Fruit fly (Drosophila melanogaster) whole organism, embryonic: ENCODE measurements around the gene DCTN1-p150.

Source experiments
- Bteb2 ChIP-seq: fragments of 200-800 bp; sonication (Bioruptor generic); optimal IDR thresholded peaks from 2 replicates; lab custom pipeline; 2016; ENCODE audit warnings: missing biosample characterization, missing genetic modification characterization
- CG10565 ChIP-seq: fragments of 200-800 bp; sonication (Bioruptor generic); optimal IDR thresholded peaks from 3 replicates; lab custom pipeline; 2016; ENCODE audit warnings: missing biosample characterization, mild to moderate bottlenecking, missing genetic modification characterization
- CG12104 ChIP-seq: fragments of 200-800 bp; sonication (Bioruptor generic); optimal IDR thresholded peaks from 3 replicates; lab custom pipeline; 2016; ENCODE audit warnings: missing biosample characterization, missing genetic modification characterization
- CG12942 ChIP-seq: fragments of 200-800 bp; sonication (Bioruptor generic); optimal IDR thresholded peaks from 3 replicates; lab custom pipeline; 2016; ENCODE audit warnings: missing biosample characterization, missing genetic modification characterization
- CG14860 ChIP-seq: fragments of 200-800 bp; sonication (Bioruptor generic); IDR thresholded peaks from 3 replicates; pipeline ENCODE4 v1.3.6; 2022; ENCODE audit warnings: missing biosample characterization, missing genetic modification characterization; ENCODE audit not compliant: partially characterized antibody
- CG17361 ChIP-seq: fragments of 200-800 bp; sonication (Bioruptor generic); IDR thresholded peaks from 3 replicates; pipeline ENCODE4 v1.3.6; 2022; ENCODE audit warnings: missing biosample characterization, missing genetic modification characterization
- CG17385 ChIP-seq: fragments of 200-800 bp; sonication (Bioruptor generic); optimal IDR thresholded peaks from 3 replicates; lab custom pipeline; 2018; ENCODE audit warnings: missing biosample characterization, mild to moderate bottlenecking, missing genetic modification characterization
- CG2116 ChIP-seq: fragments of 200-800 bp; sonication (Bioruptor generic); optimal IDR thresholded peaks from 3 replicates; lab custom pipeline; 2018; ENCODE audit warnings: missing biosample characterization, mild to moderate bottlenecking, missing genetic modification characterization
- CG2199 ChIP-seq: fragments of 200-800 bp; sonication (Bioruptor generic); IDR thresholded peaks from 3 replicates; pipeline ENCODE4 v1.3.6; 2022; ENCODE audit warnings: missing biosample characterization, missing genetic modification characterization
- CG30403 ChIP-seq: fragments of 200-800 bp; sonication (Bioruptor generic); optimal IDR thresholded peaks from 3 replicates; lab custom pipeline; 2016; ENCODE audit warnings: missing biosample characterization, missing genetic modification characterization
- CG32767 ChIP-seq: fragments of 200-800 bp; sonication (Bioruptor generic); IDR thresholded peaks from 2 replicates; pipeline ENCODE4 v1.3.6; 2022; ENCODE audit warnings: missing biosample characterization, missing genetic modification characterization
- CG3281 ChIP-seq: fragments of 200-800 bp; sonication (Bioruptor generic); optimal IDR thresholded peaks from 3 replicates; lab custom pipeline; 2017; ENCODE audit warnings: missing biosample characterization, mild to moderate bottlenecking, missing genetic modification characterization
- CG34224 ChIP-seq: fragments of 200-800 bp; sonication (Bioruptor generic); IDR thresholded peaks from 3 replicates; pipeline ENCODE4 v1.3.6; 2022; ENCODE audit warnings: missing biosample characterization, missing genetic modification characterization; ENCODE audit not compliant: partially characterized antibody
- CG34422 ChIP-seq: fragments of 200-800 bp; sonication (Bioruptor generic); IDR thresholded peaks from 3 replicates; pipeline ENCODE4 v1.3.6; 2022; ENCODE audit warnings: missing biosample characterization, missing genetic modification characterization
- CG3847 ChIP-seq: fragments of 200-800 bp; sonication (Bioruptor generic); IDR thresholded peaks from 2 replicates; pipeline ENCODE4 v1.3.6; 2022; ENCODE audit warnings: missing biosample characterization, missing genetic modification characterization
- CG4328 ChIP-seq: fragments of 200-800 bp; sonication (Bioruptor generic); optimal IDR thresholded peaks from 3 replicates; lab custom pipeline; 2017; ENCODE audit warnings: missing biosample characterization, missing genetic modification reagents, missing genetic modification characterization
- CG7556 ChIP-seq: fragments of 200-800 bp; sonication (Bioruptor generic); optimal IDR thresholded peaks from 2 replicates; lab custom pipeline; 2017; ENCODE audit warnings: missing biosample characterization, mild to moderate bottlenecking, missing genetic modification characterization
- CG7839 ChIP-seq: fragments of 200-800 bp; sonication (Bioruptor generic); optimal IDR thresholded peaks from 3 replicates; lab custom pipeline; 2018; ENCODE audit warnings: missing biosample characterization, mild to moderate bottlenecking, missing genetic modification characterization, moderate library complexity
- CG8089 ChIP-seq: fragments of 200-800 bp; sonication (Bioruptor generic); optimal IDR thresholded peaks from 3 replicates; lab custom pipeline; 2016; ENCODE audit warnings: missing biosample characterization, missing genetic modification characterization
- CG9437 ChIP-seq: fragments of 200-800 bp; sonication (Bioruptor generic); optimal IDR thresholded peaks from 2 replicates; lab custom pipeline; 2018; ENCODE audit warnings: missing biosample characterization, mild to moderate bottlenecking, missing genetic modification characterization
- CG9876 ChIP-seq: fragments of 200-800 bp; sonication (Bioruptor generic); optimal IDR thresholded peaks from 2 replicates; lab custom pipeline; 2016; ENCODE audit warnings: missing biosample characterization, missing genetic modification characterization
- Dip2 ChIP-seq: fragments of 200-800 bp; sonication (Bioruptor generic); IDR thresholded peaks from 2 replicates; pipeline ENCODE4 v1.3.6; 2022; ENCODE audit warnings: missing biosample characterization, missing genetic modification characterization
- Doc2 ChIP-seq: fragments of 200-800 bp; sonication (Bioruptor generic); IDR thresholded peaks from 2 replicates; pipeline ENCODE4 v1.3.6; 2022; ENCODE audit warnings: missing biosample characterization, missing genetic modification characterization
- Dp ChIP-seq: fragments of 200-800 bp; sonication (Bioruptor generic); optimal IDR thresholded peaks from 2 replicates; lab custom pipeline; 2018; ENCODE audit warnings: missing biosample characterization, mild to moderate bottlenecking, missing genetic modification characterization, moderate library complexity
- Dref ChIP-seq: fragments of 200-800 bp; sonication (Bioruptor generic); IDR thresholded peaks from 2 replicates; pipeline ENCODE4 v1.3.6; 2022; ENCODE audit warnings: missing biosample characterization, missing genetic modification characterization
- Ets97D ChIP-seq: fragments of 200-800 bp; sonication (Bioruptor generic); optimal IDR thresholded peaks from 3 replicates; lab custom pipeline; 2016; ENCODE audit warnings: missing biosample characterization, missing genetic modification characterization
- HLH4C ChIP-seq: fragments of 200-800 bp; sonication (Bioruptor generic); IDR thresholded peaks from 3 replicates; pipeline ENCODE4 v1.3.6; 2022; ENCODE audit warnings: missing biosample characterization, missing genetic modification characterization; ENCODE audit not compliant: partially characterized antibody
- Hr39 ChIP-seq: fragments of >200 bp; optimal IDR thresholded peaks from 2 replicates; lab custom pipeline; 2017
- Hr51 ChIP-seq, 2 experiments: fragments of 200-800 bp; sonication (Bioruptor generic); optimal IDR thresholded peaks; 2 replicates in 1 of 2; 3 replicates in 1 of 2; lab custom pipeline; 2016 to 2018; ENCODE audit warnings: missing biosample characterization in 2 of 2, missing genetic modification characterization in 2 of 2, mild to moderate bottlenecking in 1 of 2, moderate library complexity in 1 of 2
- Med ChIP-seq: fragments of 200-800 bp; sonication (Bioruptor generic); peaks from one replicate; lab custom pipeline; 2016; ENCODE audit warnings: missing biosample characterization, missing genetic modification characterization, mild to moderate bottlenecking, inconsistent platforms, moderate library complexity
- NK7.1 ChIP-seq: fragments of 200-800 bp; sonication (Bioruptor generic); optimal IDR thresholded peaks from 3 replicates; lab custom pipeline; 2016; ENCODE audit warnings: missing biosample characterization, missing genetic modification characterization
- Neu2 ChIP-seq: fragments of 200-800 bp; sonication (Bioruptor generic); optimal IDR thresholded peaks from 3 replicates; lab custom pipeline; 2016; ENCODE audit warnings: missing biosample characterization, missing genetic modification characterization, borderline replicate concordance
- Opbp ChIP-seq: fragments of 200-800 bp; sonication (Bioruptor generic); IDR thresholded peaks from 3 replicates; pipeline ENCODE4 v1.3.6; 2022; ENCODE audit warnings: missing biosample characterization, missing genetic modification characterization; ENCODE audit not compliant: partially characterized antibody
- Sry-β ChIP-seq: fragments of 200-800 bp; sonication (Bioruptor generic); optimal IDR thresholded peaks from 2 replicates; lab custom pipeline; 2018; ENCODE audit warnings: missing biosample characterization, mild to moderate bottlenecking, missing genetic modification characterization, moderate library complexity
- Trl ChIP-seq, 3 experiments: fragments of >200 bp in 2 of 3; fragments of 200-800 bp in 1 of 3; sonication (Bioruptor generic) in 1 of 3; optimal IDR thresholded peaks; 2 replicates in 1 of 3; 3 replicates in 2 of 3; lab custom pipeline; 2016 to 2017; ENCODE audit warnings: missing biosample characterization in 1 of 3, missing genetic modification characterization in 1 of 3
- Vsx1 ChIP-seq: fragments of 200-800 bp; sonication (Bioruptor generic); optimal IDR thresholded peaks from 2 replicates; lab custom pipeline; 2017; ENCODE audit warnings: missing biosample characterization, mild to moderate bottlenecking, missing genetic modification characterization, missing genetic modification reagents
- amos ChIP-seq: fragments of 200-800 bp; sonication (Bioruptor generic); IDR thresholded peaks from 2 replicates; pipeline ENCODE4 v1.3.6; 2022; ENCODE audit warnings: missing biosample characterization, missing genetic modification characterization; ENCODE audit not compliant: partially characterized antibody
- ara ChIP-seq: fragments of 200-800 bp; sonication (Bioruptor generic); IDR thresholded peaks from 2 replicates; pipeline ENCODE4 v1.3.6; 2022; ENCODE audit warnings: missing biosample characterization, missing genetic modification characterization
- ase ChIP-seq: fragments of 200-800 bp; sonication (Bioruptor generic); IDR thresholded peaks from 3 replicates; pipeline ENCODE4 v1.3.6; 2022; ENCODE audit warnings: missing biosample characterization, missing genetic modification characterization
- cg ChIP-seq: fragments of 200-800 bp; sonication (Bioruptor generic); optimal IDR thresholded peaks from 3 replicates; lab custom pipeline; 2019; ENCODE audit warnings: missing biosample characterization, mild to moderate bottlenecking, missing genetic modification characterization, moderate library complexity
- chinmo ChIP-seq: fragments of 200-800 bp; sonication (Bioruptor generic); IDR thresholded peaks from 4 replicates; pipeline ENCODE4 v1.3.6; 2022; ENCODE audit warnings: missing biosample characterization, missing genetic modification characterization; ENCODE audit not compliant: partially characterized antibody
- ci ChIP-seq: fragments of 200-800 bp; sonication (Bioruptor generic); IDR thresholded peaks from 3 replicates; pipeline ENCODE4 v1.3.6; 2022; ENCODE audit warnings: missing biosample characterization, missing genetic modification characterization
- dati ChIP-seq: fragments of 200-800 bp; sonication (Bioruptor generic); IDR thresholded peaks from 2 replicates; pipeline ENCODE4 v1.3.6; 2022; ENCODE audit warnings: missing biosample characterization, missing genetic modification characterization
- ewg ChIP-seq: fragments of 200-800 bp; sonication (Bioruptor generic); optimal IDR thresholded peaks from 3 replicates; lab custom pipeline; 2017; ENCODE audit warnings: mild to moderate bottlenecking, missing biosample characterization, missing genetic modification reagents, missing genetic modification characterization
- gce ChIP-seq: fragments of 200-800 bp; sonication (Bioruptor generic); IDR thresholded peaks from 3 replicates; pipeline ENCODE4 v1.3.6; 2022; ENCODE audit warnings: missing biosample characterization, missing genetic modification characterization
- gcm ChIP-seq: fragments of 200-800 bp; sonication (Bioruptor generic); optimal IDR thresholded peaks from 2 replicates; lab custom pipeline; 2019; ENCODE audit warnings: missing biosample characterization, mild to moderate bottlenecking, missing genetic modification characterization, moderate library complexity
- gt ChIP-seq: fragments of 200-800 bp; sonication (Bioruptor generic); IDR thresholded peaks from 2 replicates; pipeline ENCODE4 v1.3.6; 2022; ENCODE audit warnings: missing biosample characterization, missing genetic modification characterization
- hbn ChIP-seq: fragments of 200-800 bp; sonication (Bioruptor generic); IDR thresholded peaks from 2 replicates; pipeline ENCODE4 v1.3.6; 2022; ENCODE audit warnings: missing biosample characterization, missing genetic modification characterization; ENCODE audit not compliant: partially characterized antibody
- kah ChIP-seq: fragments of 200-800 bp; sonication (Bioruptor generic); optimal IDR thresholded peaks from 2 replicates; lab custom pipeline; 2018; ENCODE audit warnings: missing biosample characterization, mild to moderate bottlenecking, missing genetic modification characterization
- sens ChIP-seq: fragments of 200-800 bp; sonication (Bioruptor generic); peaks from one replicate; lab custom pipeline; 2016; ENCODE audit warnings: missing biosample characterization, missing genetic modification characterization
- shn ChIP-seq: fragments of 200-800 bp; sonication (Bioruptor generic); optimal IDR thresholded peaks from 3 replicates; lab custom pipeline; 2016; ENCODE audit warnings: missing biosample characterization, missing genetic modification characterization
- tin ChIP-seq: fragments of 200-800 bp; sonication (Bioruptor generic); optimal IDR thresholded peaks from 3 replicates; lab custom pipeline; 2016; ENCODE audit warnings: missing biosample characterization, missing genetic modification characterization
- z ChIP-seq: fragments of 200-800 bp; sonication (Bioruptor generic); IDR thresholded peaks from 3 replicates; pipeline ENCODE4 v1.3.6; 2022; ENCODE audit warnings: missing biosample characterization, missing genetic modification characterization

The DCTN1-p150 gene

dm6 chr3L:13904021-13904325, 25.2 kb upstream of the DCTN1-p150 start (continued):
- TF ChIP-seq CG7839 (tag; lab: Kevin White, UChicago) (peak; percentile 44), Hr51 (GFP tag; optimal IDR thresholded peaks at IDR 0.05; lab: Kevin White, UChicago) (peak in 1 of 2 experiments; percentile 57), CG3281 (no peak), CG32767 (no peak), CG7556 (peak; percentile 35), Vsx1 (GFP tag; lab: Kevin White, UChicago) (no peak), CG2199 (GFP tag; lab: Robert Waterston, UW) (no peak), CG3847 (no peak), CG12942 (GFP tag; lab: Kevin White, UChicago) (no peak), Dref (GFP tag; lab: Robert Waterston, UW) (no peak), tin (GFP tag; lab: Kevin White, UChicago) (no peak), gt (GFP tag; lab: Robert Waterston, UW) (no peak), Ets97D (no peak), CG30403 (peak; percentile 33), gcm (no peak), gce (GFP tag; lab: Robert Waterston, UW) (no peak), HLH4C (GFP tag; lab: Robert Waterston, UW) (no peak), CG8089 (GFP tag; lab: Kevin White, UChicago) (no peak), Doc2 (GFP tag; lab: Robert Waterston, UW) (no peak), Neu2 (GFP tag; lab: Kevin White, UChicago) (no peak), sens (GFP tag; lab: Kevin White, UChicago) (no peak), NK7.1 (no peak), shn (GFP tag; lab: Kevin White, UChicago) (no peak), kah (no peak), Sry-β (GFP tag; lab: Kevin White, UChicago) (no peak), ara (GFP tag; lab: Robert Waterston, UW) (no peak), amos (GFP tag; lab: Robert Waterston, UW) (no peak), Hr39 (lab: Kevin White, UChicago) (no peak), hbn (GFP tag; lab: Robert Waterston, UW) (no peak), CG17361 (GFP tag; lab: Robert Waterston, UW) (peak; percentile 33; the same call in 1 of the 3 replicates)

- no peak for TF ChIP-seq Dip2 (GFP tag; lab: Robert Waterston, UW)
- no peak for TF ChIP-seq CG12104 (GFP tag; lab: Kevin White, UChicago)
- 0 out of 4 replicates have a peak, but pooled peaks have one; percentile 64 for TF ChIP-seq chinmo
- no peak for TF ChIP-seq ewg (GFP tag; lab: Kevin White, UChicago)
- no peak for TF ChIP-seq CG9437 (GFP tag; lab: Kevin White, UChicago)
- no peak for TF ChIP-seq Dp (GFP tag; lab: Kevin White, UChicago)
- TF ChIP-seq CG9876 (GFP tag; lab: Kevin White, UChicago): no peak
- peak; percentile 39 for TF ChIP-seq Med (GFP tag; lab: Kevin White, UChicago)
- TF ChIP-seq z (GFP tag; lab: Robert Waterston, UW): peak; percentile 79
- peak; percentile 60 for TF ChIP-seq CG17385
- TF ChIP-seq CG14860: no peak
- peak; percentile 63 to 90 for TF ChIP-seq Trl (optimal IDR thresholded peaks at IDR 0.05; lab: Kevin White, UChicago)
- no peak for TF ChIP-seq Trl (GFP tag; optimal IDR thresholded peaks at IDR 0.05; lab: Kevin White, UChicago)
- no peak for TF ChIP-seq dati (GFP tag; lab: Robert Waterston, UW)
- TF ChIP-seq ci: 0 out of 3 replicates have a peak, but pooled peaks have one; percentile 12
- no peak for TF ChIP-seq CG4328 (GFP tag; lab: Kevin White, UChicago)
- no peak for TF ChIP-seq Opbp
- no peak for TF ChIP-seq CG2116 (GFP tag; lab: Kevin White, UChicago)
- no peak for TF ChIP-seq CG10565 (GFP tag; lab: Kevin White, UChicago)
- TF ChIP-seq Bteb2 (GFP tag; lab: Kevin White, UChicago): no peak
- TF ChIP-seq CG34224 (GFP tag; lab: Robert Waterston, UW): no peak
- no peak for TF ChIP-seq CG34422 (GFP tag; lab: Robert Waterston, UW)
- TF ChIP-seq ase (GFP tag; lab: Robert Waterston, UW): no peak
- peak; percentile 21 for TF ChIP-seq cg (GFP tag; lab: Kevin White, UChicago)
These were observed 24.8 kb upstream of the DCTN1-p150 start for dm6 chr3L:13904426-13904825.
